Worm (Caenorhabditis elegans) whole organism, L1 larva: ENCODE results near the gene msp-55.

Experiments used
- C04F5.9 ChIP-seq: sonication (generic microtip); optimal IDR thresholded peaks from 2 replicates; lab custom pipeline; 2016; ENCODE audit warnings: missing genetic modification characterization, missing compliant biosample characterization
- C16A3.4 ChIP-seq: fragments of 150-350 bp; optimal IDR thresholded peaks from 2 replicates; lab custom pipeline; 2014; ENCODE audit warnings: missing biosample characterization, missing genetic modification characterization
- C34B4.2 ChIP-seq: sonication (generic microtip); optimal IDR thresholded peaks from 2 replicates; lab custom pipeline; 2017; ENCODE audit warnings: mild to moderate bottlenecking, missing genetic modification characterization, missing compliant biosample characterization
- F16B12.6 ChIP-seq: fragments of 150-350 bp; optimal IDR thresholded peaks from 2 replicates; lab custom pipeline; 2014; ENCODE audit warnings: missing biosample characterization, missing genetic modification characterization
- Y116A8C.19 ChIP-seq: sonication (generic microtip); optimal IDR thresholded peaks from 2 replicates; lab custom pipeline; 2016; ENCODE audit warnings: missing compliant biosample characterization, missing genetic modification characterization, borderline replicate concordance
- aly-2 ChIP-seq: fragments of 150-350 bp; optimal IDR thresholded peaks from 2 replicates; lab custom pipeline; 2014; ENCODE audit warnings: missing biosample characterization, missing genetic modification characterization
- blmp-1 ChIP-seq: fragments of 150-350 bp; optimal IDR thresholded peaks from 2 replicates; lab custom pipeline; 2014; ENCODE audit warnings: missing biosample characterization, missing genetic modification characterization
- ceh-82 ChIP-seq, 3 experiments: fragments of 150-350 bp in 1 of 3; sonication (generic microtip) in 2 of 3; optimal IDR thresholded peaks; 2 replicates each; lab custom pipeline; 2014 to 2017; ENCODE audit warnings: missing biosample characterization in 3 of 3, missing genetic modification characterization in 3 of 3
- dpl-1 ChIP-seq, 3 experiments: fragments of 150-350 bp in 2 of 3; sonication (generic microtip) in 1 of 3; optimal IDR thresholded peaks; 2 replicates each; lab custom pipeline; 2014 to 2017; ENCODE audit warnings: missing biosample characterization in 3 of 3, missing genetic modification characterization in 3 of 3, missing genetic modification reagents in 3 of 3
- dsc-1 ChIP-seq: sonication (generic microtip); optimal IDR thresholded peaks from 2 replicates; lab custom pipeline; 2016; ENCODE audit warnings: mild to moderate bottlenecking, missing genetic modification characterization, missing compliant biosample characterization
- efl-1 ChIP-seq, 4 experiments: fragments of 150-350 bp; optimal IDR thresholded peaks in 3 of 4; peaks in 1 of 4; 1 replicate in 1 of 4; 2 replicates in 3 of 4; lab custom pipeline; 2014; ENCODE audit warnings: missing biosample characterization in 2 of 4, missing genetic modification characterization in 2 of 4, missing genetic modification reagents in 2 of 4
- efl-3 ChIP-seq: fragments of 200-800 bp; sonication (Bioruptor generic); optimal IDR thresholded peaks from 2 replicates; lab custom pipeline; 2018; ENCODE audit warnings: mild to moderate bottlenecking, missing genetic modification characterization, missing compliant biosample characterization
- fkh-10 ChIP-seq: sonication (generic microtip); optimal IDR thresholded peaks from 2 replicates; lab custom pipeline; 2017; ENCODE audit warnings: missing biosample characterization, missing genetic modification reagents, missing genetic modification characterization
- fkh-8 ChIP-seq: sonication (generic microtip); optimal IDR thresholded peaks from 2 replicates; lab custom pipeline; 2016; ENCODE audit warnings: mild to moderate bottlenecking, missing genetic modification characterization, missing compliant biosample characterization
- fos-1 ChIP-seq: fragments of 150-350 bp; optimal IDR thresholded peaks from 2 replicates; lab custom pipeline; 2014; ENCODE audit warnings: missing biosample characterization, missing genetic modification characterization
- hlh-17 ChIP-seq: fragments of 200-800 bp; sonication (Bioruptor generic); optimal IDR thresholded peaks from 2 replicates; lab custom pipeline; 2018; ENCODE audit warnings: missing genetic modification characterization, mild to moderate bottlenecking, missing compliant biosample characterization, moderate library complexity, borderline replicate concordance
- hlh-4 ChIP-seq: sonication (generic microtip); optimal IDR thresholded peaks from 2 replicates; lab custom pipeline; 2016; ENCODE audit warnings: mild to moderate bottlenecking, missing genetic modification characterization, missing compliant biosample characterization
- irx-1 ChIP-seq: sonication (generic microtip); optimal IDR thresholded peaks from 2 replicates; lab custom pipeline; 2016; ENCODE audit warnings: missing genetic modification characterization, missing compliant biosample characterization
- isw-1 ChIP-seq: fragments of 200-800 bp; sonication (Bioruptor generic); IDR thresholded peaks from 2 replicates; pipeline ENCODE4 v1.3.6; 2022; ENCODE audit warnings: missing genetic modification characterization, missing compliant biosample characterization
- lin-13 ChIP-seq: fragments of 150-350 bp; optimal IDR thresholded peaks from 2 replicates; lab custom pipeline; 2014; ENCODE audit warnings: missing biosample characterization, missing genetic modification reagents, missing genetic modification characterization
- lin-14 ChIP-seq: fragments of 200-800 bp; sonication (Bioruptor generic); optimal IDR thresholded peaks from 2 replicates; lab custom pipeline; 2018; ENCODE audit warnings: mild to moderate bottlenecking, missing genetic modification characterization, moderate library complexity, missing compliant biosample characterization
- lin-15B ChIP-seq: fragments of 150-350 bp; sonication (generic microtip); optimal IDR thresholded peaks from 3 replicates; lab custom pipeline; 2014; ENCODE audit warnings: missing biosample characterization, missing genetic modification characterization
- lin-35 ChIP-seq, 2 experiments: fragments of 150-350 bp; optimal IDR thresholded peaks; 2 replicates each; lab custom pipeline; 2014; ENCODE audit warnings: missing biosample characterization in 2 of 2, missing genetic modification characterization in 2 of 2, missing genetic modification reagents in 2 of 2
- lin-39 ChIP-seq: fragments of 150-350 bp; optimal IDR thresholded peaks from 2 replicates; lab custom pipeline; 2014; ENCODE audit warnings: missing biosample characterization, missing genetic modification reagents, missing genetic modification characterization
- lir-3 ChIP-seq: sonication (generic microtip); optimal IDR thresholded peaks from 2 replicates; lab custom pipeline; 2016; ENCODE audit warnings: mild to moderate bottlenecking, missing genetic modification characterization, moderate library complexity, missing compliant biosample characterization; ENCODE audit not compliant: poor library complexity
- lsy-2 ChIP-seq, 2 experiments: fragments of 150-350 bp; optimal IDR thresholded peaks; 2 replicates each; lab custom pipeline; 2014; ENCODE audit warnings: missing biosample characterization in 2 of 2, missing genetic modification characterization in 2 of 2
- mep-1 ChIP-seq: fragments of 150-350 bp; optimal IDR thresholded peaks from 2 replicates; lab custom pipeline; 2014; ENCODE audit warnings: missing biosample characterization, missing genetic modification characterization
- nhr-12 ChIP-seq: sonication (generic microtip); optimal IDR thresholded peaks from 2 replicates; lab custom pipeline; 2017; ENCODE audit warnings: missing biosample characterization, missing genetic modification characterization
- nhr-19 ChIP-seq: fragments of 200-800 bp; sonication (Bioruptor generic); conservative IDR thresholded peaks from 2 replicates; pipeline ENCODE4 v1.3.6; 2022; ENCODE audit warnings: missing genetic modification characterization, missing compliant biosample characterization
- nhr-20 ChIP-seq: sonication (generic microtip); optimal IDR thresholded peaks from 2 replicates; lab custom pipeline; 2016; ENCODE audit warnings: mild to moderate bottlenecking, missing genetic modification characterization, missing compliant biosample characterization
- nhr-47 ChIP-seq: sonication (generic microtip); optimal IDR thresholded peaks from 2 replicates; lab custom pipeline; 2016; ENCODE audit warnings: mild to moderate bottlenecking, missing genetic modification characterization, moderate library complexity, missing compliant biosample characterization
- nhr-71 ChIP-seq: sonication (generic microtip); optimal IDR thresholded peaks from 2 replicates; lab custom pipeline; 2016; ENCODE audit warnings: mild to moderate bottlenecking, missing genetic modification characterization, moderate library complexity, missing compliant biosample characterization
- nhr-76 ChIP-seq: sonication (generic microtip); optimal IDR thresholded peaks from 2 replicates; lab custom pipeline; 2017; ENCODE audit warnings: missing biosample characterization, missing genetic modification characterization
- nhr-77 ChIP-seq: fragments of 150-350 bp; optimal IDR thresholded peaks from 2 replicates; lab custom pipeline; 2014; ENCODE audit warnings: missing biosample characterization, missing genetic modification characterization
- nhr-85 ChIP-seq: sonication (generic microtip); peaks from one replicate; lab custom pipeline; 2016; ENCODE audit warnings: missing genetic modification characterization, inconsistent platforms, missing compliant biosample characterization
- nhr-90 ChIP-seq: sonication (generic microtip); optimal IDR thresholded peaks from 2 replicates; lab custom pipeline; 2016; ENCODE audit warnings: mild to moderate bottlenecking, missing genetic modification characterization, missing compliant biosample characterization; ENCODE audit not compliant: poor library complexity
- pax-3 ChIP-seq: fragments of 200-800 bp; sonication (Bioruptor generic); optimal IDR thresholded peaks from 2 replicates; lab custom pipeline; 2018; ENCODE audit warnings: mild to moderate bottlenecking, missing genetic modification characterization, moderate library complexity, missing compliant biosample characterization
- rnt-1 ChIP-seq: sonication (generic microtip); optimal IDR thresholded peaks from 2 replicates; lab custom pipeline; 2016; ENCODE audit warnings: mild to moderate bottlenecking, missing genetic modification characterization, moderate library complexity, missing compliant biosample characterization
- skn-1 ChIP-seq: fragments of 150-350 bp; optimal IDR thresholded peaks from 2 replicates; lab custom pipeline; 2014; ENCODE audit warnings: missing biosample characterization, missing genetic modification characterization
- snpc-4 ChIP-seq: fragments of 150-350 bp; optimal IDR thresholded peaks from 2 replicates; lab custom pipeline; 2014; ENCODE audit warnings: missing biosample characterization, missing genetic modification characterization
- snu-23 ChIP-seq: sonication (generic microtip); optimal IDR thresholded peaks from 2 replicates; lab custom pipeline; 2016; ENCODE audit warnings: missing genetic modification characterization, missing compliant biosample characterization
- sox-4 ChIP-seq: sonication (generic microtip); optimal IDR thresholded peaks from 2 replicates; lab custom pipeline; 2016; ENCODE audit warnings: missing genetic modification characterization, missing compliant biosample characterization
- sup-37 ChIP-seq: fragments of 200-800 bp; sonication (Bioruptor generic); optimal IDR thresholded peaks from 2 replicates; lab custom pipeline; 2018; ENCODE audit warnings: mild to moderate bottlenecking, missing genetic modification characterization, missing compliant biosample characterization
- swsn-7 ChIP-seq: sonication (generic microtip); optimal IDR thresholded peaks from 2 replicates; lab custom pipeline; 2016; ENCODE audit warnings: missing genetic modification characterization, missing compliant biosample characterization
- tbx-2 ChIP-seq: sonication (generic microtip); optimal IDR thresholded peaks from 2 replicates; lab custom pipeline; 2016; ENCODE audit warnings: missing genetic modification characterization, missing compliant biosample characterization
- unc-130 ChIP-seq: fragments of 150-350 bp; optimal IDR thresholded peaks from 2 replicates; lab custom pipeline; 2017; ENCODE audit warnings: missing biosample characterization, missing genetic modification characterization, inconsistent platforms
- unc-86 ChIP-seq: sonication (generic microtip); optimal IDR thresholded peaks from 2 replicates; lab custom pipeline; 2016; ENCODE audit warnings: missing genetic modification characterization, missing compliant biosample characterization
- unc-98 ChIP-seq: fragments of 200-800 bp; sonication (Bioruptor generic); IDR thresholded peaks from 2 replicates; pipeline ENCODE4 v1.3.6; 2022; ENCODE audit warnings: missing genetic modification characterization, missing compliant biosample characterization
- xbp-1 ChIP-seq: sonication (generic microtip); optimal IDR thresholded peaks from 2 replicates; lab custom pipeline; 2016; ENCODE audit warnings: missing genetic modification characterization, missing compliant biosample characterization

The msp-55 gene

DNA sequence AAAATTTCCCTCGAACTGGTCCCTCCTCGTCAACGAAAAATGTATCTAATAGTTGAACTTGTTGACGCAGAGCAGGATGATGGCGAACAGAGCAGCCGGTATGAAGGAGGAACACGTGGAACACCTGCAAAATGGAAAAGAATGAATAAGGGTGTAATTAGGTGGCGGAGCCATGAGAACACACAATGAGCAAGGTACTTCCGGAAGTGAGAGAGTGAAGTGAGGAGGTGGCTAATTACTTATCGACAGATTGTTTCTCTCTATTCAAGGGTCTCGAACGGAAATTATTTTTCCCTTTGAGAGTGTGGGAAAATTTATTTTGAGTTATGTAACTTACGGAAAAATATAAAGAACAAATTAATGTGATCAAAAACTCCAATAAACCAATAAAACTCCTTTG lies 37.6 kb upstream of the msp-55 start:
- TF ChIP-seq efl-3 (GFP tag; lab: Kevin White, UChicago) (no peak), C34B4.2 (tag; lab: Kevin White, UChicago) (no peak), sup-37 (no peak), skn-1 (tag; lab: Kevin White, UChicago) (no peak), efl-1 (optimal IDR thresholded peaks at IDR 0.05; lab: Kevin White, UChicago) (no peak), efl-1 (GFP tag; optimal IDR thresholded peaks at IDR 0.05 in 1 of 2; lab: Kevin White, UChicago) (no peak), hlh-4 (no peak)
- TF ChIP-seq, all 84 proteins: peak for 0

DNA sequence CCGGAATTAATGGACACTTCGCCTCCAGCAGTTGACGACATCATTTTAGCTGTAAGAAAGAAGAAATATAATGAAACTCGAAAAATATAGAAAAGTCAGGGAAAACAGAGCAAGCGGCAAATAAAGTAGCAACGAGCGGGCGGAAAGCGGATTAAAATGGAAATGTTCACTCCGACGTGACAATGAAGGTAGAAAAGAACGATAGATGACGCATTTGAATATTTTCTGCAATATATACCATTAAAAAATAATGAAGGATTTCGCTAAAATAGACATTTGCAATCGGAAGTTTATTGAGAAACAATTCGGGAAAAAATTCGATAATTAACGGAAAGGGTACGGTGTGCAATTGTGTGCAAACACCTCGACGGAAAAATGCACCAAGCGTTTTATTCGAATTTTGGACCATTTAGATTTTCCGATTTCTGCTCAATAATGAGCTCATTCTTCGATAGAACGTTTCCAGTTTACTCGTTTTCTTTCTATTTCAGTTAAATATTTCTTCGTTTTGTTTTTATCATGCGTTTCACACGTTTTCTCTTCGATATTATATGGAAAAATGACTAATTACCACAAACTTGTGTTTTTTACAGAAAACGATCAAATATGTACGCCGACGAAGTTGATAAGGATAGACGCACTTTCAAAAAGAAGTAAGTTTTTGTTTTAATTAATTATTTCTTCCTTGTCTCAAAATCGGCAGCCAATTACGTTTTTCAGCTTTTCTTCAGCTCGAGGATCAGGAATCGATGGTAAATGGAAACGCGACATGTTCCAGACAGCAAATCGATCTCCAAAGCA lies 35.4 kb upstream of the msp-55 start, which contains the start of the genes snpn-1 and C02B10.4:
snpn-1 (minus strand) TSS at position 51 of the 801 bp plus-strand sequence.
C02B10.4 (plus strand) TSS at position 594 of the 801 bp plus-strand sequence.
- TF ChIP-seq mep-1 (tag; lab: Kevin White, UChicago) (peak; percentile 62), aly-2 (tag; lab: Kevin White, UChicago) (peak; percentile 16), dpl-1 (GFP tag; optimal IDR thresholded peaks at IDR 0.05; lab: Kevin White, UChicago) (peak; percentile 49 to 62 (median 62)), swsn-7 (tag; lab: Kevin White, UChicago) (peak; percentile 65), efl-1 (optimal IDR thresholded peaks at IDR 0.05; lab: Kevin White, UChicago) (peak; percentile 57 to 64), efl-1 (GFP tag; optimal IDR thresholded peaks at IDR 0.05 in 1 of 2; lab: Kevin White, UChicago) (peak; percentile 71 to 97), C16A3.4 (tag; lab: Kevin White, UChicago) (peak; percentile 59), fkh-10 (GFP tag; lab: Kevin White, UChicago) (peak; percentile 16), nhr-90 (tag; lab: Kevin White, UChicago) (peak; percentile 37), lin-15B (tag; lab: Kevin White, UChicago) (no peak), nhr-20 (tag; lab: Kevin White, UChicago) (peak; percentile 64), dsc-1 (peak; percentile 50), snu-23 (GFP tag; lab: Kevin White, UChicago) (peak; percentile 77), nhr-85 (no peak), unc-98 (GFP tag; lab: Robert Waterston, UW) (no peak), tbx-2 (peak; percentile 56), lsy-2 (tag; optimal IDR thresholded peaks at IDR 0.05; lab: Kevin White, UChicago) (peak; percentile 98 to 99), C04F5.9 (tag; lab: Kevin White, UChicago) (peak; percentile 10), F16B12.6 (tag; lab: Kevin White, UChicago) (peak; percentile 92), nhr-19 (peak; percentile 54), ceh-82 (tag; optimal IDR thresholded peaks at IDR 0.05; lab: Kevin White, UChicago) (peak; percentile 25 to 68 (median 51)), isw-1 (GFP tag; lab: Robert Waterston, UW) (peak; percentile 51; the same call in 1 of the 2 replicates), lin-14 (peak; percentile 56), unc-86 (peak; percentile 21), snpc-4 (tag; lab: Kevin White, UChicago) (peak; percentile 32), nhr-47 (tag; lab: Kevin White, UChicago) (peak; percentile 73), nhr-77 (tag; lab: Kevin White, UChicago) (no peak), lin-13 (GFP tag; lab: Kevin White, UChicago) (peak; percentile 23), xbp-1 (tag; lab: Kevin White, UChicago) (peak; percentile 50), nhr-76 (tag; lab: Kevin White, UChicago) (no peak), rnt-1 (tag; lab: Kevin White, UChicago) (peak; percentile 45), hlh-17 (no peak), unc-130 (tag; lab: Kevin White, UChicago) (peak; percentile 36), lir-3 (tag; lab: Kevin White, UChicago) (no peak), nhr-71 (peak; percentile 71), lin-35 (GFP tag; optimal IDR thresholded peaks at IDR 0.05; lab: Kevin White, UChicago) (peak; percentile 67 to 72), fos-1 (tag; lab: Kevin White, UChicago) (peak; percentile 17), blmp-1 (tag; lab: Kevin White, UChicago) (peak; percentile 23), fkh-8 (tag; lab: Kevin White, UChicago) (peak; percentile 26), nhr-12 (no peak), pax-3 (tag; lab: Kevin White, UChicago) (no peak), sox-4 (tag; lab: Kevin White, UChicago) (no peak), lin-39 (tag; lab: Kevin White, UChicago) (peak; percentile 35), Y116A8C.19 (tag; lab: Kevin White, UChicago) (no peak), irx-1 (peak; percentile 48)
